Fruit fly (Drosophila melanogaster) whole organism, wandering third instar larva: ENCODE results near the gene Sb.

Source experiments
- Abd-B ChIP-seq: fragments of >200 bp; optimal IDR thresholded peaks from 2 replicates; lab custom pipeline; 2017; ENCODE audit warnings: missing biosample characterization, missing genetic modification characterization
- CG32264 ChIP-seq: fragments of 200-800 bp; sonication (Bioruptor generic); optimal IDR thresholded peaks from 2 replicates; lab custom pipeline; 2016; ENCODE audit warnings: missing biosample characterization, missing genetic modification characterization
- CG9705 ChIP-seq: fragments of 200-800 bp; sonication (Bioruptor generic); optimal IDR thresholded peaks from 2 replicates; lab custom pipeline; 2018; ENCODE audit warnings: missing biosample characterization, mild to moderate bottlenecking, missing genetic modification characterization
- Dif ChIP-seq: fragments of 200-275, 200-300 bp; sonication (Bioruptor generic); optimal IDR thresholded peaks from 2 replicates; lab custom pipeline; 2018; ENCODE audit warnings: missing biosample characterization, missing genetic modification characterization; ENCODE audit not compliant: partially characterized antibody
- GATAd ChIP-seq: sonication (Bioruptor generic); optimal IDR thresholded peaks from 2 replicates; lab custom pipeline; 2016; ENCODE audit warnings: missing biosample characterization, missing genetic modification characterization
- Hr78 ChIP-seq: fragments of >200 bp; optimal IDR thresholded peaks from 2 replicates; lab custom pipeline; 2017; ENCODE audit warnings: missing biosample characterization, missing genetic modification characterization
- Hr83 ChIP-seq: fragments of 200-300 bp; sonication (Bioruptor generic); optimal IDR thresholded peaks from 2 replicates; lab custom pipeline; 2016; ENCODE audit warnings: missing biosample characterization, mild to moderate bottlenecking, missing genetic modification characterization, moderate library complexity; ENCODE audit not compliant: poor library complexity, severe bottlenecking
- Jra ChIP-seq: sonication (Bioruptor generic); optimal IDR thresholded peaks from 2 replicates; lab custom pipeline; 2016; ENCODE audit warnings: missing biosample characterization, missing genetic modification characterization
- Mio ChIP-seq: sonication (Bioruptor generic); optimal IDR thresholded peaks from 2 replicates; lab custom pipeline; 2016; ENCODE audit warnings: missing biosample characterization, missing genetic modification characterization
- Myc ChIP-seq: fragments of >200 bp; optimal IDR thresholded peaks from 2 replicates; lab custom pipeline; 2017
- N ChIP-seq: fragments of >200 bp; optimal IDR thresholded peaks from 2 replicates; lab custom pipeline; 2018; ENCODE audit warnings: missing biosample characterization, missing external identifiers, missing genetic modification characterization
- OdsH ChIP-seq: fragments of 200-800 bp; sonication (Bioruptor generic); optimal IDR thresholded peaks from 2 replicates; lab custom pipeline; 2016; ENCODE audit warnings: missing biosample characterization, mild to moderate bottlenecking, missing genetic modification characterization
- Rel ChIP-seq, 2 experiments: fragments of 200-800 bp; sonication (Bioruptor generic) in 1 of 2; optimal IDR thresholded peaks; 2 replicates in 1 of 2; 3 replicates in 1 of 2; lab custom pipeline; 2016 to 2019; ENCODE audit warnings: mild to moderate bottlenecking in 2 of 2, missing biosample characterization in 2 of 2, missing genetic modification characterization in 2 of 2, moderate library complexity in 1 of 2
- Sp1 ChIP-seq: fragments of 200-800 bp; sonication (Bioruptor generic); optimal IDR thresholded peaks from 3 replicates; lab custom pipeline; 2019; ENCODE audit warnings: missing biosample characterization, mild to moderate bottlenecking, missing genetic modification characterization, moderate library complexity
- Vsx2 ChIP-seq: fragments of 200-300, 225-300 bp; sonication (Bioruptor generic); optimal IDR thresholded peaks from 2 replicates; lab custom pipeline; 2018; ENCODE audit warnings: missing biosample characterization, missing genetic modification characterization; ENCODE audit not compliant: partially characterized antibody
- br ChIP-seq: fragments of 200-800 bp; sonication (Bioruptor generic); optimal IDR thresholded peaks from 2 replicates; lab custom pipeline; 2016; ENCODE audit warnings: missing biosample characterization, missing genetic modification characterization
- brk ChIP-seq: fragments of 200-800 bp; sonication (Bioruptor generic); optimal IDR thresholded peaks from 2 replicates; lab custom pipeline; 2016; ENCODE audit warnings: missing biosample characterization, mild to moderate bottlenecking, missing genetic modification characterization
- dl ChIP-seq, 2 experiments: fragments of 175-275, 200-275 bp in 1 of 2; fragments of 200-275 bp in 1 of 2; sonication (Bioruptor generic); optimal IDR thresholded peaks; lab custom pipeline; 2018; ENCODE audit warnings: mild to moderate bottlenecking in 2 of 2, missing biosample characterization in 2 of 2, missing genetic modification characterization in 2 of 2, moderate library complexity in 2 of 2; ENCODE audit not compliant: partially characterized antibody in 2 of 2, insufficient read depth in 1 of 2
- dmrt93B ChIP-seq: fragments of 200-800 bp; sonication (Bioruptor generic); optimal IDR thresholded peaks from 2 replicates; lab custom pipeline; 2018; ENCODE audit warnings: missing biosample characterization, mild to moderate bottlenecking, missing genetic modification characterization
- dsf ChIP-seq: sonication (Bioruptor generic); optimal IDR thresholded peaks from 2 replicates; lab custom pipeline; 2016; ENCODE audit warnings: missing biosample characterization, missing genetic modification characterization, borderline replicate concordance
- foxo ChIP-seq, 2 experiments: fragments of 200-800 bp; sonication (Bioruptor generic); optimal IDR thresholded peaks; 2 replicates in 1 of 2; 3 replicates in 1 of 2; lab custom pipeline; 2016 to 2017; ENCODE audit warnings: missing biosample characterization in 2 of 2, missing genetic modification characterization in 2 of 2
- fru ChIP-seq: fragments of 200-800 bp; sonication (Bioruptor generic); optimal IDR thresholded peaks from 3 replicates; lab custom pipeline; 2016; ENCODE audit warnings: missing biosample characterization, mild to moderate bottlenecking, missing genetic modification characterization
- h ChIP-seq: fragments of 200-800 bp; sonication (Bioruptor generic); optimal IDR thresholded peaks from 3 replicates; lab custom pipeline; 2016; ENCODE audit warnings: missing biosample characterization, mild to moderate bottlenecking, missing genetic modification characterization
- jim ChIP-seq: fragments of 175-275, 200-325 bp; sonication (Bioruptor generic); optimal IDR thresholded peaks from 2 replicates; lab custom pipeline; 2016; ENCODE audit warnings: missing biosample characterization, mild to moderate bottlenecking, missing genetic modification characterization
- lola ChIP-seq: fragments of >200 bp; optimal IDR thresholded peaks from 2 replicates; lab custom pipeline; 2017; ENCODE audit warnings: missing biosample characterization, missing genetic modification characterization
- psq ChIP-seq: fragments of 200-800 bp; sonication (Bioruptor generic); optimal IDR thresholded peaks from 3 replicates; lab custom pipeline; 2017; ENCODE audit warnings: missing biosample characterization, mild to moderate bottlenecking, missing genetic modification characterization, moderate library complexity
- rgr ChIP-seq: fragments of 200-800 bp; sonication (Bioruptor generic); optimal IDR thresholded peaks from 3 replicates; lab custom pipeline; 2016; ENCODE audit warnings: missing biosample characterization, mild to moderate bottlenecking, missing genetic modification characterization
- sage ChIP-seq: fragments of 200-800 bp; sonication (Bioruptor generic); optimal IDR thresholded peaks from 2 replicates; lab custom pipeline; 2016; ENCODE audit warnings: missing biosample characterization, mild to moderate bottlenecking, missing genetic modification characterization
- sv ChIP-seq: fragments of 200-800 bp; sonication (Bioruptor generic); optimal IDR thresholded peaks from 3 replicates; lab custom pipeline; 2016; ENCODE audit warnings: missing biosample characterization, missing genetic modification characterization
- usp ChIP-seq: fragments of >200 bp; optimal IDR thresholded peaks from 2 replicates; lab custom pipeline; 2017; ENCODE audit warnings: missing biosample characterization, missing genetic modification characterization

The Sb gene

DNA sequence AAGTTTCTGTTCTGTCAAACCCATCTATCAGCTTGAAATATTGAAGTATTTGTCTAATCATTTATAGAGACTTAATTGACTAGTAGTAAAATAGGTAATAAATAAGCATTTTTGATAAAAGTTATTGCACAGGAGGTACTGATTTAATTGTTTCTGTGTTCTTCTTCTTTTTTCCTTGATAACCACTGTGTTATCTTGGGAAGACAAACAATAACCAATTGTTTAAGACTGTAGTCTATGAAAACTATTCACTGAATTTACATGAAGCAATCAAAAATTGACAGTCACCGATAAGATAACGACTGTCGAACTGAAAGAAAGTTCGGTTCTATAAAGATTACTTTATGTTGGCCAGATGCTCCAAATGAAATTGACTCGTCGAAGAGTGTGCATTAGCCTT, 57.5 kb downstream of the Sb start:
- no peak for TF ChIP-seq CG9705
- TF ChIP-seq psq (GFP tag; lab: Kevin White, UChicago): no peak
- TF ChIP-seq sv (GFP tag; lab: Kevin White, UChicago): no peak
- no peak for TF ChIP-seq brk (GFP tag; lab: Kevin White, UChicago)
- no peak for TF ChIP-seq Hr83 (GFP tag; lab: Kevin White, UChicago)

DNA sequence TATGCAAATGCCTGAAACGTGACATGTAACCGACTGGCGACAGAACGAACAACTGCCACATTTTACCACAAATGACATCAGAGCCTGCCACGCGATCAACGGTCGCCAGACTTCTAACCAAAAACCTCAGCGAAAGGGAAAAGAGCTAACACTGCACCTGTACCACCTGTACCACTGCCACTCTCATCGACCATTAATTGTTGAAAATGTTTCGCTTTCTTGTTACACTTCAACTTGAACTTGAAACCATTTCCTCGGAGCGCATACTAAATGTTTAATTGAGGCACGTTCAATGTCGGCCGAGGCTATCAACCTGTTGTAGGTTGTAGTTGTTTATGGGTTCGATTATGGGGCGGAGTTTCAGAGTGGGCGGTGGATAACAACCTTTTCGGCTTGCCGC, 60.6 kb downstream of the Sb start:
- no peak for TF ChIP-seq Vsx2 (GFP tag; lab: Kevin White, UChicago)
- TF ChIP-seq N (GFP tag; lab: Kevin White, UChicago): no peak
- no peak for TF ChIP-seq GATAd (GFP tag; lab: Kevin White, UChicago)
- no peak for TF ChIP-seq Abd-B
- TF ChIP-seq psq (GFP tag; lab: Kevin White, UChicago): no peak
- no peak for TF ChIP-seq dmrt93B
- TF ChIP-seq CG32264 (GFP tag; lab: Kevin White, UChicago): no peak
- TF ChIP-seq lola (GFP tag; lab: Kevin White, UChicago): no peak
- TF ChIP-seq Jra (GFP tag; lab: Kevin White, UChicago): no peak

DNA sequence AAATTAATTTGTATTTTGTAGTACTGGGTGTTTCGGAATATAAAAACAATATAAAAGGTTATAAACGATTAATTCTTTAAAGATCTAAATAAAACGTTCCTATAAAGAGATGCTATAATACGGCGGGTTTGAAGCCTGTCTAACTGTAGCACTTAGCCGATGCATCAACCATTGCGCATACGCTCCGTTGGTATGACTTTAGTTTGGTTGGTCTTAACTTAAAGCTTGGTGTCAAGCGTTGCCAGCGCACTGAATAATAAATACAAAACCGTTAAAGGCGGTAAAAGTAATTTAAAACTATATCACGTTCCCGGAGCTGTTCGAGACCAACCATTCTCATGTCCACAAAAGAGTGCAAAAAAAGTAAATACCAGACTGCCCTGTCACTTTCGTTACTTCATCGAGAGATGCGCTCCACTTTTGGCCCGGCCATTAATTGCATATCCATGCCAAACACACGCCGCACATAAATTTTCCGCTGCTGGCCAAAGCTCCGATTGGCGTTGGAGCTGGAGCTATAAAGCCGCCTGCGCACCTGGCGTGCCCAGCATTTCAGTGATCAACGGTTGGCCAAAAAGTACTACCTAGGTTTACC, 64.6 kb downstream of the Sb start, which contains the start of gene CG8927:
Gene CG8927 (plus strand): TSS at position 545 of the 595 bp plus-strand sequence.
- TF ChIP-seq Myc (lab: Kevin White, UChicago): peak; percentile 9
- TF ChIP-seq Mio (GFP tag; lab: Kevin White, UChicago): no peak

DNA sequence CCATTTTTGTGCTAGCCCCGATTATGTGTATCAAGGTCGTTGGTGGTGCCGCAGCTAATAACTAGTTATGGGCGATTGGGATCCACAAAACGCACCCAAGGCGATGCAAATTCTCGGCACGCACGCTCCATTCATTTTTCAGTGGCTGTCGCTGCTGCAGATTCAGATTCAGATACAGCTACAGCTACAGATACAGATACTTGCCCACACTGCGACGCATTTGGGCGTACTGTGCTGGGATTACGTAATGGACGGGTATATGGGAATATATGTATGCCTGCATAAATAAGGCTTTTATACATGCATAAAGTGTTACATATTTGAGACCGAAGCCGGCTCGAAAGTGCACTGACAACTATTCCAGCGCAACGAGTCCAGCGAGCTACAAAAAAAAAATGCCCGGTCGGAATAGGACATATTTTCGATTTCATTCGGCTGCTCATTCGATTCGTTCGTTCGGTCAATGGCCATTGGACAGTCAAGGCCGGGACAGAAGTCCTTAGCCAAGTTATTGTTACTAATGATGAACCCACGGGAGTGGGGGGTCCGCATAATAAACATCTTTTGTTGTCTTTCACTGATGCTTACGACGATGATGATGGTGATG, 66.4 kb downstream of the Sb start:
- TF ChIP-seq Jra (GFP tag; lab: Kevin White, UChicago): no peak
- no peak for TF ChIP-seq GATAd (GFP tag; lab: Kevin White, UChicago)
- TF ChIP-seq N (GFP tag; lab: Kevin White, UChicago): no peak
- no peak for TF ChIP-seq dsf (GFP tag; lab: Kevin White, UChicago)
- TF ChIP-seq dl (GFP tag; optimal IDR thresholded peaks at IDR 0.05; lab: Kevin White, UChicago; ENCODE audit: insufficient read depth in 1 of 2, partially characterized antibody in 2 of 2): no peak
- TF ChIP-seq rgr (GFP tag; lab: Kevin White, UChicago): no peak
- no peak for TF ChIP-seq OdsH
- TF ChIP-seq lola (GFP tag; lab: Kevin White, UChicago): no peak
- TF ChIP-seq br (GFP tag; lab: Kevin White, UChicago): no peak
- TF ChIP-seq brk (GFP tag; lab: Kevin White, UChicago): no peak
- TF ChIP-seq sage: no peak
- TF ChIP-seq Sp1 (GFP tag; lab: Kevin White, UChicago): no peak
- TF ChIP-seq usp (GFP tag; lab: Kevin White, UChicago): no peak
- TF ChIP-seq Rel (GFP tag; optimal IDR thresholded peaks at IDR 0.05; lab: Kevin White, UChicago): no peak
- TF ChIP-seq Rel (tag; optimal IDR thresholded peaks at IDR 0.05; lab: Kevin White, UChicago): no peak

DNA sequence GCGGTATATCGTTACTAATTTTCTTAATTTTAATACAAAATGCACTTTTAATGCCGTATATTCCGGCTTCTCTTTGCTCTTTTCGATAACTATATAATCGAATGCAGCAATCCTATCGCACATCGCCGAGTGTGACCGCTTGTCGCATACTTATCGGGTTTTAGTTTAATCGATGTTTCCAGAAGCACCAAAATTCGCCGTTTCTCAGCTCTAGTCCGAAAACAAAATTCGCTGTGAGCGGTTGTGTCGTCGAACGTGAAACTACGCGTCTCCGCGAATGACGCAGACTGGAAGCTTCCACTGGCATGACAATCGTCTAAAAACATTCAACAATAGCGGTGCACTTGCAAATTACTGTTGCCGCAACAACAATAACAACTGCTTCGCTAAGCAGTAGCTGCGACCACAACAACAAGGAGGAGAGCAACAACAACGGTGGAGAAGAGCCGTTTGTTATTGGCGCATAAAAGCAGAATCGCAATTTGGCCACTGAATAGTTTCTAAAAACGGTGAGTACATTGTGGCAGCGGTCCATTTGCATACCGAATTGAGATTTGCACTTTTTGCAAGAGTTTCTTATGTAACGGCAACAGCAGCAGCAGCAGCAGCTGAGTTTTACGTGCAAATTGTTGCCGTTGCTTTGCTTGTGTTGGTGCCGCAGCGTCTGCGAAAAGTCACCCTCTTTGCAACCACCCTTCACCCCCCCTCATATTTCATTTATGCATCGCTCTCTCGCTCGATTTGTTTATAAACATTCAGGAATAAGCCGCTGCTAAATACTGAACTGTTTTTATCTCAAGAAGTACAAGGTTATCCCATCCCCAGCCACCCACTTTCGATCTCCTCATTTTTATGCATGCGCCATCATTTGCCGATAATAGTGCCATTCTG, 71.1 kb downstream of the Sb start, which contains the start of gene sra:
Gene sra (plus strand): TSS at position 209 of the 891 bp plus-strand sequence.
- TF ChIP-seq jim (GFP tag; lab: Kevin White, UChicago) (peak; percentile 69), Sp1 (GFP tag; lab: Kevin White, UChicago) (peak; percentile 21), Dif (GFP tag; lab: Kevin White, UChicago) (no peak), Rel (GFP tag; optimal IDR thresholded peaks at IDR 0.05; lab: Kevin White, UChicago) (no peak), Rel (tag; optimal IDR thresholded peaks at IDR 0.05; lab: Kevin White, UChicago) (peak; percentile 43), OdsH (no peak), Hr78 (GFP tag; lab: Kevin White, UChicago) (no peak), Hr83 (GFP tag; lab: Kevin White, UChicago) (peak; percentile 89), dsf (GFP tag; lab: Kevin White, UChicago) (peak; percentile 10), foxo (GFP tag; optimal IDR thresholded peaks at IDR 0.05; lab: Kevin White, UChicago) (peak in 1 of 2 experiments; percentile 49), h (GFP tag; lab: Kevin White, UChicago) (peak; percentile 27), Jra (GFP tag; lab: Kevin White, UChicago) (peak; percentile 64), fru (GFP tag; lab: Kevin White, UChicago) (peak; percentile 2), rgr (GFP tag; lab: Kevin White, UChicago) (peak; percentile 56)
